Fruit fly (Drosophila melanogaster) whole organism, prepupa: Measurements from ENCODE around the gene CG1231.

ENCODE experiments used
- Blimp-1 ChIP-seq: fragments of 200-800 bp; sonication (Bioruptor generic); optimal IDR thresholded peaks from 3 replicates; lab custom pipeline; 2017; ENCODE audit warnings: missing biosample characterization, missing genetic modification characterization, mild to moderate bottlenecking, moderate library complexity, missing genetic modification reagents
- CG10631 ChIP-seq: fragments of 200-800 bp; sonication (Bioruptor generic); optimal IDR thresholded peaks from 2 replicates; lab custom pipeline; 2016; ENCODE audit warnings: missing biosample characterization, missing genetic modification characterization
- CG10669 ChIP-seq: fragments of 200-800 bp; sonication (Bioruptor generic); optimal IDR thresholded peaks from 3 replicates; lab custom pipeline; 2018; ENCODE audit warnings: missing biosample characterization, mild to moderate bottlenecking, missing genetic modification characterization, moderate library complexity
- CG11762 ChIP-seq: fragments of 200-800 bp; sonication (Bioruptor generic); optimal IDR thresholded peaks from 3 replicates; lab custom pipeline; 2016; ENCODE audit warnings: missing biosample characterization, missing genetic modification characterization; ENCODE audit not compliant: insufficient read depth
- CG11902 ChIP-seq: fragments of 200-800 bp; sonication (Bioruptor generic); optimal IDR thresholded peaks from 3 replicates; lab custom pipeline; 2016; ENCODE audit warnings: missing biosample characterization, missing genetic modification characterization
- CG3032 ChIP-seq: fragments of 200-800 bp; optimal IDR thresholded peaks from 2 replicates; lab custom pipeline; 2019; ENCODE audit warnings: missing biosample characterization, mild to moderate bottlenecking, missing genetic modification characterization, moderate library complexity
- CG32006 ChIP-seq: fragments of 200-800 bp; sonication (Bioruptor generic); optimal IDR thresholded peaks from 3 replicates; lab custom pipeline; 2017; ENCODE audit warnings: missing biosample characterization, mild to moderate bottlenecking, missing genetic modification characterization
- CG34406 ChIP-seq: fragments of 200-800 bp; sonication (Bioruptor generic); optimal IDR thresholded peaks from 3 replicates; lab custom pipeline; 2016; ENCODE audit warnings: missing biosample characterization, missing genetic modification characterization
- CG4318 ChIP-seq: fragments of 200-800 bp; sonication (Bioruptor generic); optimal IDR thresholded peaks from 3 replicates; lab custom pipeline; 2017; ENCODE audit warnings: missing biosample characterization, mild to moderate bottlenecking, missing genetic modification characterization
- CG6792 ChIP-seq: fragments of 200-800 bp; sonication (Bioruptor generic); optimal IDR thresholded peaks from 3 replicates; lab custom pipeline; 2016; ENCODE audit warnings: missing biosample characterization, missing genetic modification characterization
- CG7368 ChIP-seq: fragments of 200-800 bp; sonication (Bioruptor generic); optimal IDR thresholded peaks from 3 replicates; lab custom pipeline; 2016; ENCODE audit warnings: missing biosample characterization, missing genetic modification characterization
- CG8119 ChIP-seq: fragments of 200-800 bp; sonication (Bioruptor generic); IDR thresholded peaks from 3 replicates; pipeline ENCODE4 v1.3.6; 2022; ENCODE audit warnings: missing biosample characterization, missing genetic modification characterization
- CG8319 ChIP-seq: fragments of 200-800 bp; sonication (Bioruptor generic); optimal IDR thresholded peaks from 3 replicates; lab custom pipeline; 2016; ENCODE audit warnings: missing biosample characterization, missing genetic modification characterization
- CG8632 ChIP-seq: fragments of 200-800 bp; sonication (Bioruptor generic); optimal IDR thresholded peaks from 3 replicates; lab custom pipeline; 2016; ENCODE audit warnings: missing biosample characterization, missing genetic modification characterization
- CG9139 ChIP-seq: fragments of 200-800 bp; sonication (Bioruptor generic); optimal IDR thresholded peaks from 3 replicates; lab custom pipeline; 2017; ENCODE audit warnings: missing biosample characterization, mild to moderate bottlenecking, missing genetic modification characterization
- Eip75B ChIP-seq: fragments of 200-800 bp; sonication (Bioruptor generic); optimal IDR thresholded peaks from 3 replicates; lab custom pipeline; 2016; ENCODE audit warnings: missing biosample characterization, missing genetic modification characterization
- Eip93F ChIP-seq: fragments of 200-800 bp; sonication (Bioruptor generic); optimal IDR thresholded peaks from 2 replicates; lab custom pipeline; 2016; ENCODE audit warnings: missing biosample characterization, mild to moderate bottlenecking, missing genetic modification characterization
- Ets96B ChIP-seq: fragments of 200-800 bp; optimal IDR thresholded peaks from 2 replicates; lab custom pipeline; 2019; ENCODE audit warnings: missing biosample characterization, mild to moderate bottlenecking, missing genetic modification characterization, moderate library complexity
- Gug ChIP-seq: fragments of 200-800 bp; sonication (Bioruptor generic); IDR thresholded peaks from 2 replicates; pipeline ENCODE4 v1.3.6; 2022; ENCODE audit warnings: missing biosample characterization, missing genetic modification characterization
- Hr38 ChIP-seq: sonication (Bioruptor generic); optimal IDR thresholded peaks from 2 replicates; lab custom pipeline; 2016; ENCODE audit warnings: missing biosample characterization, missing genetic modification characterization
- Hr39 ChIP-seq: fragments of 200-800 bp; sonication (Bioruptor generic); optimal IDR thresholded peaks from 2 replicates; lab custom pipeline; 2016; ENCODE audit warnings: missing biosample characterization, missing genetic modification characterization
- Hr4 ChIP-seq: fragments of 200-800 bp; sonication (Bioruptor generic); optimal IDR thresholded peaks from 3 replicates; lab custom pipeline; 2016; ENCODE audit warnings: missing biosample characterization, missing genetic modification characterization
- Met ChIP-seq: fragments of 200-800 bp; sonication (Bioruptor generic); optimal IDR thresholded peaks from 3 replicates; lab custom pipeline; 2016; ENCODE audit warnings: missing biosample characterization, missing genetic modification characterization
- OdsH ChIP-seq: fragments of 200-800 bp; sonication (Bioruptor generic); optimal IDR thresholded peaks from 3 replicates; lab custom pipeline; 2016; ENCODE audit warnings: missing biosample characterization, missing genetic modification characterization
- Sox102F ChIP-seq: fragments of 200-800 bp; sonication (Bioruptor generic); optimal IDR thresholded peaks from 2 replicates; lab custom pipeline; 2016; ENCODE audit warnings: missing biosample characterization, mild to moderate bottlenecking, missing genetic modification characterization
- Sox14 ChIP-seq: fragments of 200-800 bp; sonication (Bioruptor generic); optimal IDR thresholded peaks from 3 replicates; lab custom pipeline; 2016; ENCODE audit warnings: missing biosample characterization, missing genetic modification characterization
- Sox15 ChIP-seq: fragments of 200-800 bp; sonication (Bioruptor generic); optimal IDR thresholded peaks from 3 replicates; lab custom pipeline; 2016; ENCODE audit warnings: missing biosample characterization, missing genetic modification characterization
- achi ChIP-seq: fragments of 200-800 bp; sonication (Bioruptor generic); optimal IDR thresholded peaks from 3 replicates; lab custom pipeline; 2016; ENCODE audit warnings: missing biosample characterization, missing genetic modification characterization
- cyc ChIP-seq: fragments of 200-800 bp; sonication (Bioruptor generic); optimal IDR thresholded peaks from 3 replicates; lab custom pipeline; 2016; ENCODE audit warnings: missing biosample characterization, missing genetic modification characterization
- dac ChIP-seq: fragments of 200-800 bp; sonication (Bioruptor generic); optimal IDR thresholded peaks from 2 replicates; lab custom pipeline; 2017; ENCODE audit warnings: missing biosample characterization, mild to moderate bottlenecking, missing genetic modification characterization
- dsx ChIP-seq: fragments of 200-800 bp; optimal IDR thresholded peaks from 3 replicates; lab custom pipeline; 2019; ENCODE audit warnings: missing biosample characterization, mild to moderate bottlenecking, missing genetic modification characterization, moderate library complexity; ENCODE audit not compliant: poor library complexity, severe bottlenecking
- esn ChIP-seq: fragments of 200-800 bp; sonication (Bioruptor generic); optimal IDR thresholded peaks from 2 replicates; lab custom pipeline; 2016; ENCODE audit warnings: missing biosample characterization, mild to moderate bottlenecking, missing genetic modification characterization, moderate library complexity
- fkh ChIP-seq: fragments of 200-800 bp; sonication (Bioruptor generic); optimal IDR thresholded peaks from 3 replicates; lab custom pipeline; 2017; ENCODE audit warnings: missing biosample characterization, mild to moderate bottlenecking, missing genetic modification characterization, moderate library complexity
- lz ChIP-seq: fragments of 200-800 bp; sonication (Bioruptor generic); optimal IDR thresholded peaks from 3 replicates; lab custom pipeline; 2016; ENCODE audit warnings: missing biosample characterization, missing genetic modification characterization
- net ChIP-seq: fragments of 200-800 bp; sonication (Bioruptor generic); optimal IDR thresholded peaks from 3 replicates; lab custom pipeline; 2016; ENCODE audit warnings: missing biosample characterization, missing genetic modification characterization
- pdm3 ChIP-seq: fragments of 200-800 bp; sonication (Bioruptor generic); optimal IDR thresholded peaks from 3 replicates; lab custom pipeline; 2016; ENCODE audit warnings: missing biosample characterization, missing genetic modification characterization
- salr ChIP-seq, 2 experiments: fragments of 200-800 bp; sonication (Bioruptor generic); optimal IDR thresholded peaks; 3 replicates each; lab custom pipeline; 2016 to 2018; ENCODE audit warnings: missing biosample characterization in 2 of 2, missing genetic modification characterization in 2 of 2, mild to moderate bottlenecking in 1 of 2
- spab ChIP-seq: fragments of 200-800 bp; sonication (Bioruptor generic); optimal IDR thresholded peaks from 2 replicates; lab custom pipeline; 2017; ENCODE audit warnings: missing biosample characterization, mild to moderate bottlenecking, missing genetic modification characterization, missing genetic modification reagents
- ss ChIP-seq, 2 experiments: fragments of 200-800 bp; sonication (Bioruptor generic); optimal IDR thresholded peaks; 2 replicates in 1 of 2; 3 replicates in 1 of 2; lab custom pipeline; 2017 to 2018; ENCODE audit warnings: mild to moderate bottlenecking in 2 of 2, missing biosample characterization in 2 of 2, missing genetic modification characterization in 2 of 2, moderate library complexity in 1 of 2
- topi ChIP-seq: fragments of 200-800 bp; sonication (Bioruptor generic); optimal IDR thresholded peaks from 3 replicates; lab custom pipeline; 2016; ENCODE audit warnings: missing biosample characterization, missing genetic modification characterization
- vri ChIP-seq: fragments of 200-800 bp; sonication (Bioruptor generic); optimal IDR thresholded peaks from 3 replicates; lab custom pipeline; 2016; ENCODE audit warnings: missing biosample characterization, mild to moderate bottlenecking, missing genetic modification characterization

Gene CG1231

DNA sequence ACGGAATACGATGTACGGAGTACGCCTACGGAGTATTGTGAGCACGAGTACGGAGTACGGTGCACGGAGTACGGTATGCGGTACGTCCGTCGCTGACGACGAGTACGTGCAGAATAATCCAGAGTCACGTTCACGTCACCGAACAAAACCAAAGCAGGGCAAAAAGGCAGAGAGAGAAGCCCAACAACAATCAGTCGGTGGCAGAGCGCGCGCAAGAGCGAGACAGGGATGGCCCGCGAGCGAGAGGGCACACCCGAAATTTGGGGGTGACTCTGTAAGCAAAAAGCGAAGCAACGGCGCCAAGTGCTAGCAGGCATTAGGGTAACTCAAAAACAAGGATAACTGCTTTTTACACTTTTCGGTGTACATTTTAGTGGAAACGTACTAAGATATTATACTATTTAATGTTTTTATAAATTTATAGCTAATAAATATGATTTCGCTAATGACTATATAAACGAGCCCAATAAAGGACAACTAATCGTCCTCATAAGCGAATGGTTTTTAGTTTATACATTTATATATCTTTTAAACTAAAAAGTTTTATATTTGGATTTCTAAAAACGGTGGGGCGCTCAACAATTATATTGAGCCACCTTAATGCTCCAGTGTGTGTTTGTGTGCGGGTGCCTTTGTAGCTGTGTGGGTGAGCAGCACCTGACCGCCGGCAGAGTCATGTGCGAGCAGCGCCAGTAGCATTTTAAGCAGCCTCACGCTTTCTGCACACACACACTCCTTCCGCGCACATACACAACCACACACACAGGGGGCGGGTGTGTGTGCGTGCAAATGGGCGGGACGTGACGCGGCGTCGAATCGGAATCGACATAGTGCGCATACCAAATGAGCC, 21.2 kb downstream of the CG1231 start (continued):
- TF ChIP-seq CG8119 (GFP tag; lab: Robert Waterston, UW) (peak; percentile 69), Ets96B (tag; lab: Kevin White, UChicago) (peak; percentile 73), CG9139 (GFP tag; lab: Kevin White, UChicago) (no peak), Hr4 (peak; percentile 57), fkh (GFP tag; lab: Kevin White, UChicago) (peak; percentile 40), cyc (peak; percentile 39), Hr39 (peak; percentile 20), lz (GFP tag; lab: Kevin White, UChicago) (peak; percentile 32), Sox102F (peak; percentile 26), salr (GFP tag; optimal IDR thresholded peaks at IDR 0.05; lab: Kevin White, UChicago) (no peak), dsx (no peak), OdsH (GFP tag; lab: Kevin White, UChicago) (peak; percentile 77), CG32006 (GFP tag; lab: Kevin White, UChicago) (peak; percentile 72), CG10669 (peak; percentile 66), Blimp-1 (GFP tag; lab: Kevin White, UChicago) (peak; percentile 45), Hr38 (GFP tag; lab: Kevin White, UChicago) (no peak), Eip75B (GFP tag; lab: Kevin White, UChicago) (peak; percentile 58), CG4318 (peak; percentile 51), CG34406 (GFP tag; lab: Kevin White, UChicago) (peak; percentile 75), topi (peak; percentile 52), CG8632 (GFP tag; lab: Kevin White, UChicago) (peak; percentile 74), Met (GFP tag; lab: Kevin White, UChicago) (peak; percentile 66), Eip93F (GFP tag; lab: Kevin White, UChicago) (peak; percentile 19), esn (GFP tag; lab: Kevin White, UChicago) (peak; percentile 72), CG11762 (GFP tag; lab: Kevin White, UChicago) (peak; percentile 67), CG7368 (peak; percentile 20), Sox15 (GFP tag; lab: Kevin White, UChicago) (peak; percentile 29), CG8319 (GFP tag; lab: Kevin White, UChicago) (peak; percentile 26), net (GFP tag; lab: Kevin White, UChicago) (peak; percentile 51), Sox14 (GFP tag; lab: Kevin White, UChicago) (no peak), CG10631 (GFP tag; lab: Kevin White, UChicago) (peak; percentile 72), spab (peak; percentile 51), pdm3 (GFP tag; lab: Kevin White, UChicago) (peak; percentile 49), vri (GFP tag; lab: Kevin White, UChicago) (no peak)

dm6 chr3L:378072-378423, 21.8 kb downstream of the CG1231 start:
- TF ChIP-seq Sox14 (GFP tag; lab: Kevin White, UChicago) (peak; percentile 23), topi (no peak), fkh (GFP tag; lab: Kevin White, UChicago) (peak; percentile 54)

DNA sequence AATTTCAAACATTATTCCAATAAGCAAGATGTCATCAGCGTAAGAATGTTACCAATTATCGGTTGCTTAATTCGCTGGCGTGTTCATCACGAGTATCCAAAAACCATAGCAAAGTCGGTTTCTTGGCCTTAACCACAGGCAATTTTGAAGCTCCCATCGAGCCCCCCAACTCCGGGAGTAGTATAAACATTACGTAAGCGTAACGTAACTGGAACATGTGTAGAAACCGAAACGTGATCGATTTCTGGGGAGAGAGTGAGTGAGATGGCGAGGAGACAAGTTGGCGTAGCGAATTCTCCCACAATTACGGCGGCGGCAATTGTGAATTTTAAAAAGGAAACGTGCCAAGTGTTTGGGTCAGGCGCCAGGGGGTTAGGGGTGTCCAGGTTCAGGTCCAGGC, 22.7 kb downstream of the CG1231 start:
- TF ChIP-seq Gug: no peak
- TF ChIP-seq CG11762 (GFP tag; lab: Kevin White, UChicago): no peak
- TF ChIP-seq CG9139 (GFP tag; lab: Kevin White, UChicago): no peak
- no peak for TF ChIP-seq CG10631 (GFP tag; lab: Kevin White, UChicago)
- TF ChIP-seq topi: no peak
- TF ChIP-seq CG6792: no peak
- TF ChIP-seq ss (GFP tag; optimal IDR thresholded peaks at IDR 0.05; lab: Kevin White, UChicago): no peak
- no peak for TF ChIP-seq CG3032
- TF ChIP-seq CG11902 (GFP tag; lab: Kevin White, UChicago): no peak
- no peak for TF ChIP-seq CG32006 (GFP tag; lab: Kevin White, UChicago)
- no peak for TF ChIP-seq achi (GFP tag; lab: Kevin White, UChicago)
- TF ChIP-seq CG8119 (GFP tag; lab: Robert Waterston, UW): no peak
- TF ChIP-seq dac (GFP tag; lab: Kevin White, UChicago): no peak
